Fruit fly (Drosophila melanogaster): ENCODE measurements around the gene CG34241.

DNA sequence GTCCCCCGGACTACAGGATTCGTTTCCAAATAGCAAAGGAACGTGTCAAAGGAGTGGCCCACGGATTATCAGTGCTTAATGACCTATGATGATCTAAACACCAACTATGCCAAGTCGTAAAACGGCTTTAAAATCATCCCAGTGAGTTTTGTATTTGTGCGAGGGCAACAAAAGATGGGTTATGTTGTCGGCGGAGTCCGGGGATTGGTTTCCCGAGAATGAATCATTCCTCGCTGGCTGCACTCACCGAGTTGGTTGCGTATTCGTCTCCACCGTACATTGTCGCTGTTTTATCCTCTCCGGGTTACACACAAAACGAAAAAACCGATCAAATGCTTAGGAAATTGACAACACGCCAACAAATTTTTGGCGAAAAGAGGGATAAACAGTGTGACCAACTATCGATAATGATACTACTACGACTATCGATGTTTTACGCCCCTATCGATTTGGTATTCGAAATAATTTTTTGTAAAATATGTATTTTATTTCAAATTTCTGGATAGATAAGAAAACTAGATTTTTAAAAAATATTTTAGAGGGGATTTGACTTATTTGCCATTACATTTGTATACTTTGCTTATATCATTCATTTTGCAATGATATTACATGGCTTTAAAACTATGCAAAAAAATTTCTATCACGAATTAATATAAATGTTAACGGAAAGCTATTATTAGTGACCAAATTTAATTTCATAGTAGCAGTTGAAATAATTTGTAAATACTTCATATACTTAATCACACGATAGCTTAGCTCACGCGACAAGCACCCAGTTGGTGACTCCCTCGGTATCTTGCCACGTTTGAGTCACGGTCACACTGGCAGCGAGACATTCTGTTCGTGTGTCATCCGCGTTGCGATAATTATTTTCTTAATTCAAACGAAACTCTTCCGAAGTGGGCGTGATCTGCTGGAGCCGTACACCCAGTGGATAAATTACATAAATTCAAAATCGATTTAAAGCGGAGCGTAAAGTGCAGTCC, 18.2 kb downstream of the CG34241 start, which contains the start of the genes eIF3l and Nrx-IV:
- TF ChIP-seq EcR (GFP tag; optimal IDR thresholded peaks at IDR 0.05): no peak
- TF ChIP-seq CG17806 (tag; optimal IDR thresholded peaks at IDR 0.05): no peak
- 0 out of 3 replicates have a peak, but pooled peaks have one; percentile 16 for TF ChIP-seq CG4496 (GFP tag; IDR thresholded peaks at IDR 0.05)
- no peak for TF ChIP-seq rn (GFP tag; IDR thresholded peaks at IDR 0.05)
